Worm (Caenorhabditis elegans): Measurements from ENCODE around the gene C13A10.2.

Gene C13A10.2

DNA sequence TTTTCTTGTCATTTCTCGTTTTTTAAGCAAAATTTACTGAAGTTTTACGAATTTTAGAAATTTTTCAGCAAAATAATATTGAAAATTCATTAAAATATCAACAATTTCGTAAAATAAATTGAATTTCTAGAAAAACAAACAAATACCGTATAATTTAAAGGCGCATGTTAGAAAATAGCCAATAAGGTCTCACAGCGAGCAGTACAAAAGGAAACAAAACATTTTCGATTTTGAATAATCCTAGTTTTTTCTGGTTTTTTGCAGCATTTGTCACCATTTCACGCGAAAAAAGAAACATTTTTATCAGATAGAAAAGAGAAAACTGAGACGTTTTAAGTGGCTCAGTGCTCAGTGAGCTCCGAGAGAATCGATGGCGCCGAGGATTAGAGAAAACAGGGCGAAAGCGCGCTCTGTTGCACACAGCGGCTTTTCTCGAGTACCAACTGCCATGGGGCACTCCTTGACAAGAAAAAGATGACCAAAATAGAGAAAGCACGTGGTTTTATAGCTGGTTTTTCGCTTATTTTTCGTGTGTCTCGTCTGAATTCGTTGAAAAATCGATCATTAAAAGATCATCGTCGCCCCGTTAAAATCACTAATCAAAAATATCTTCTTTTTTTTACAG lies 47.8 kb downstream of the C13A10.2 start, which contains the start of the genes alh-6 and fcho-1:
Gene alh-6, minus strand, starts transcription at position 242 of the 625 bp plus-strand sequence.
Gene fcho-1, plus strand, starts transcription at position 624 of the 625 bp plus-strand sequence.
- TF ChIP-seq jun-1 (tag; optimal IDR thresholded peaks at IDR 0.05): no peak
- TF ChIP-seq lin-15B (tag; optimal IDR thresholded peaks at IDR 0.05): peak; percentile 71
- TF ChIP-seq unc-62 (GFP tag; optimal IDR thresholded peaks at IDR 0.05): no peak
- peak; percentile 46 for TF ChIP-seq nfya-1 (tag; optimal IDR thresholded peaks at IDR 0.05; ENCODE audit: insufficient read depth)
- no peak for TF ChIP-seq ceh-82 (tag; optimal IDR thresholded peaks at IDR 0.05)
- TF ChIP-seq lin-39 (tag; optimal IDR thresholded peaks at IDR 0.05): peak; percentile 58
- TF ChIP-seq pha-4 (tag; optimal IDR thresholded peaks at IDR 0.05): peak; percentile 42
- TF ChIP-seq hmg-11 (tag; optimal IDR thresholded peaks at IDR 0.05): peak; percentile 14
- peak; percentile 13 for TF ChIP-seq lsy-12 (tag; optimal IDR thresholded peaks at IDR 0.05)
- peak; percentile 6 for TF ChIP-seq ama-1 (optimal IDR thresholded peaks at IDR 0.05)

Measured in whole organism, L3 larva.